Fruit fly (Drosophila melanogaster): ENCODE results near the gene mRpL2.

- TF ChIP-seq ttk (optimal IDR thresholded peaks at IDR 0.05) (no peak), h (optimal IDR thresholded peaks at IDR 0.05) (no peak)
These were observed 18.2 kb downstream of the mRpL2 start for dm6 chr3L:11138862-11139261.

Measured in Kc167 (cell line).